Worm (Caenorhabditis elegans): ENCODE data around the gene dmsr-11.

ce11 chrV:6813862-6814261, 10.0 kb upstream of the dmsr-11 start:
- TF ChIP-seq B0261.1 (tag; optimal IDR thresholded peaks at IDR 0.05) (no peak), bed-1 (GFP tag; IDR thresholded peaks at IDR 0.05) (no peak), Y67H2A.10 (GFP tag; conservative IDR thresholded peaks at IDR 0.05) (no peak), ccch-3 (GFP tag; optimal IDR thresholded peaks at IDR 0.05) (no peak), K12H6.12 (tag; optimal IDR thresholded peaks at IDR 0.05) (no peak), nhr-27 (tag; optimal IDR thresholded peaks at IDR 0.05) (no peak)

All from whole organism, young adult.